Fruit fly (Drosophila melanogaster) whole organism, embryonic: Measurements from ENCODE around the gene CG43059.

ENCODE experiments used
- Aef1 ChIP-seq: fragments of 200-800 bp; sonication (Bioruptor generic); IDR thresholded peaks from 3 replicates; pipeline ENCODE4 v1.3.6; 2022; ENCODE audit warnings: missing biosample characterization, missing genetic modification characterization
- Blimp-1 ChIP-seq: fragments of 200-800 bp; sonication (Bioruptor generic); optimal IDR thresholded peaks from 3 replicates; lab custom pipeline; 2018; ENCODE audit warnings: missing biosample characterization, missing genetic modification characterization, mild to moderate bottlenecking, moderate library complexity, missing genetic modification reagents
- CG11456 ChIP-seq: fragments of 200-800 bp; sonication (Bioruptor generic); IDR thresholded peaks from 3 replicates; pipeline ENCODE4 v1.3.6; 2022; ENCODE audit warnings: missing biosample characterization, missing genetic modification characterization
- CG12155 ChIP-seq: fragments of 200-800 bp; sonication (Bioruptor generic); optimal IDR thresholded peaks from 3 replicates; lab custom pipeline; 2016; ENCODE audit warnings: missing biosample characterization, missing genetic modification characterization
- CG12391 ChIP-seq: fragments of 200-800 bp; sonication (Bioruptor generic); optimal IDR thresholded peaks from 3 replicates; lab custom pipeline; 2018; ENCODE audit warnings: missing biosample characterization, mild to moderate bottlenecking, missing genetic modification characterization, moderate library complexity
- CG13287 ChIP-seq: fragments of 200-800 bp; sonication (Bioruptor generic); IDR thresholded peaks from 2 replicates; pipeline ENCODE4 v1.3.6; 2022; ENCODE audit warnings: missing biosample characterization, missing genetic modification characterization; ENCODE audit not compliant: partially characterized antibody
- CG13424 ChIP-seq: fragments of 200-800 bp; sonication (Bioruptor generic); optimal IDR thresholded peaks from 2 replicates; lab custom pipeline; 2019; ENCODE audit warnings: missing biosample characterization, mild to moderate bottlenecking, missing genetic modification characterization, moderate library complexity
- CG14441 ChIP-seq: fragments of 200-800 bp; sonication (Bioruptor generic); IDR thresholded peaks from 2 replicates; pipeline ENCODE4 v1.3.6; 2022; ENCODE audit warnings: missing biosample characterization, missing genetic modification characterization
- CG1647 ChIP-seq: fragments of 200-800 bp; sonication (Bioruptor generic); optimal IDR thresholded peaks from 3 replicates; lab custom pipeline; 2016; ENCODE audit warnings: missing biosample characterization, missing genetic modification characterization
- CG17568 ChIP-seq: fragments of 200-800 bp; sonication (Bioruptor generic); optimal IDR thresholded peaks from 2 replicates; lab custom pipeline; 2018; ENCODE audit warnings: missing biosample characterization, mild to moderate bottlenecking, missing genetic modification characterization, moderate library complexity
- CG2120 ChIP-seq: fragments of 200-800 bp; sonication (Bioruptor generic); optimal IDR thresholded peaks from 3 replicates; lab custom pipeline; 2016; ENCODE audit warnings: missing biosample characterization, missing genetic modification characterization
- CG30020 ChIP-seq: fragments of 200-800 bp; optimal IDR thresholded peaks from 2 replicates; lab custom pipeline; 2019; ENCODE audit warnings: missing biosample characterization, mild to moderate bottlenecking, missing genetic modification characterization, moderate library complexity
- CG31365 ChIP-seq: fragments of 200-800 bp; sonication (Bioruptor generic); optimal IDR thresholded peaks from 2 replicates; lab custom pipeline; 2018; ENCODE audit warnings: missing biosample characterization, mild to moderate bottlenecking, missing genetic modification characterization
- CG32532 ChIP-seq: fragments of 200-800 bp; sonication (Bioruptor generic); IDR thresholded peaks from 2 replicates; pipeline ENCODE4 v1.3.6; 2022; ENCODE audit warnings: missing biosample characterization, missing genetic modification characterization
- CG3281 ChIP-seq: fragments of 200-800 bp; sonication (Bioruptor generic); optimal IDR thresholded peaks from 3 replicates; lab custom pipeline; 2017; ENCODE audit warnings: missing biosample characterization, mild to moderate bottlenecking, missing genetic modification characterization
- CG7271 ChIP-seq: fragments of 200-800 bp; sonication (Bioruptor generic); optimal IDR thresholded peaks from 2 replicates; lab custom pipeline; 2018; ENCODE audit warnings: missing biosample characterization, mild to moderate bottlenecking, missing genetic modification characterization, moderate library complexity
- CG7786 ChIP-seq: fragments of 200-800 bp; sonication (Bioruptor generic); optimal IDR thresholded peaks from 2 replicates; lab custom pipeline; 2016; ENCODE audit warnings: missing biosample characterization, missing genetic modification characterization
- CG9932 ChIP-seq: fragments of 200-800 bp; sonication (Bioruptor generic); IDR thresholded peaks from 2 replicates; pipeline ENCODE4 v1.3.6; 2022; ENCODE audit warnings: missing biosample characterization, missing genetic modification characterization
- CTCF ChIP-seq: fragments of 200-800 bp; sonication (Bioruptor generic); optimal IDR thresholded peaks from 2 replicates; lab custom pipeline; 2017; ENCODE audit warnings: missing biosample characterization, mild to moderate bottlenecking, missing genetic modification characterization, moderate library complexity
- CrebB ChIP-seq: fragments of 200-800 bp; sonication (Bioruptor generic); optimal IDR thresholded peaks from 3 replicates; lab custom pipeline; 2018; ENCODE audit warnings: missing biosample characterization, mild to moderate bottlenecking, missing genetic modification characterization
- D19A ChIP-seq: fragments of 200-800 bp; optimal IDR thresholded peaks from 3 replicates; lab custom pipeline; 2019; ENCODE audit warnings: missing biosample characterization, mild to moderate bottlenecking, missing genetic modification characterization, moderate library complexity
- D19B ChIP-seq: fragments of 200-800 bp; sonication (Bioruptor generic); optimal IDR thresholded peaks from 2 replicates; lab custom pipeline; 2017; ENCODE audit warnings: missing biosample characterization, mild to moderate bottlenecking, missing genetic modification characterization
- Drgx ChIP-seq: fragments of 200-800 bp; sonication (Bioruptor generic); IDR thresholded peaks from 2 replicates; pipeline ENCODE4 v1.3.6; 2022; ENCODE audit warnings: missing biosample characterization, missing genetic modification characterization
- E2f1 ChIP-seq: fragments of 200-800 bp; sonication (Bioruptor generic); IDR thresholded peaks from 2 replicates; pipeline ENCODE4 v1.3.6; 2022; ENCODE audit warnings: missing biosample characterization, missing genetic modification characterization
- Fer1 ChIP-seq: fragments of 200-800 bp; sonication (Bioruptor generic); optimal IDR thresholded peaks from 2 replicates; lab custom pipeline; 2017; ENCODE audit warnings: missing biosample characterization, mild to moderate bottlenecking, missing genetic modification characterization
- Fer3 ChIP-seq: fragments of 200-800 bp; sonication (Bioruptor generic); optimal IDR thresholded peaks from 2 replicates; lab custom pipeline; 2018; ENCODE audit warnings: missing biosample characterization, mild to moderate bottlenecking, missing genetic modification characterization, moderate library complexity
- GATAe ChIP-seq: fragments of 200-800 bp; sonication (Bioruptor generic); conservative IDR thresholded peaks from 2 replicates; pipeline ENCODE4 v1.3.6; 2022; ENCODE audit warnings: missing biosample characterization, missing genetic modification characterization
- HHEX ChIP-seq: fragments of 200-800 bp; sonication (Bioruptor generic); optimal IDR thresholded peaks from 3 replicates; lab custom pipeline; 2017; ENCODE audit warnings: missing biosample characterization, mild to moderate bottlenecking, missing genetic modification characterization, missing genetic modification reagents
- Hr39 ChIP-seq: fragments of >200 bp; optimal IDR thresholded peaks from 2 replicates; lab custom pipeline; 2017
- Hr78 ChIP-seq, 2 experiments: fragments of 200-800 bp in 1 of 2; fragments of >200 bp in 1 of 2; sonication (Bioruptor generic) in 1 of 2; optimal IDR thresholded peaks; 2 replicates each; lab custom pipeline; 2017 to 2019; ENCODE audit warnings: missing biosample characterization in 2 of 2, missing genetic modification characterization in 2 of 2, mild to moderate bottlenecking in 1 of 2, moderate library complexity in 1 of 2
- Med ChIP-seq: fragments of 200-800 bp; sonication (Bioruptor generic); peaks from one replicate; lab custom pipeline; 2016; ENCODE audit warnings: missing biosample characterization, missing genetic modification characterization, mild to moderate bottlenecking, inconsistent platforms, moderate library complexity
- Meics ChIP-seq: fragments of 200-800 bp; sonication (Bioruptor generic); optimal IDR thresholded peaks from 2 replicates; lab custom pipeline; 2017; ENCODE audit warnings: missing biosample characterization, mild to moderate bottlenecking, missing genetic modification characterization
- Mrtf ChIP-seq: fragments of 200-800 bp; sonication (Bioruptor generic); IDR thresholded peaks from 3 replicates; pipeline ENCODE4 v1.3.6; 2022; ENCODE audit warnings: missing biosample characterization, missing genetic modification characterization
- NFAT ChIP-seq: fragments of 200-800 bp; sonication (Bioruptor generic); IDR thresholded peaks from 2 replicates; pipeline ENCODE4 v1.3.6; 2022; ENCODE audit warnings: missing biosample characterization, missing genetic modification characterization
- NK7.1 ChIP-seq: fragments of 200-800 bp; sonication (Bioruptor generic); optimal IDR thresholded peaks from 3 replicates; lab custom pipeline; 2016; ENCODE audit warnings: missing biosample characterization, missing genetic modification characterization
- PHDP ChIP-seq: fragments of 200-800 bp; sonication (Bioruptor generic); optimal IDR thresholded peaks from 3 replicates; lab custom pipeline; 2018; ENCODE audit warnings: missing biosample characterization, mild to moderate bottlenecking, missing genetic modification characterization, moderate library complexity
- Taf1 ChIP-seq: fragments of 200-800 bp; sonication (Bioruptor generic); IDR thresholded peaks from 2 replicates; pipeline ENCODE4 v1.3.6; 2022; ENCODE audit warnings: missing biosample characterization, missing genetic modification characterization
- Xbp1 ChIP-seq: fragments of 200-800 bp; sonication (Bioruptor generic); optimal IDR thresholded peaks from 3 replicates; lab custom pipeline; 2016; ENCODE audit warnings: missing biosample characterization, mild to moderate bottlenecking, missing genetic modification characterization
- az2 ChIP-seq: fragments of 200-800 bp; sonication (Bioruptor generic); optimal IDR thresholded peaks from 3 replicates; lab custom pipeline; 2016; ENCODE audit warnings: missing biosample characterization, missing genetic modification characterization
- bsh ChIP-seq, 2 experiments: fragments of 200-800 bp; sonication (Bioruptor generic); optimal IDR thresholded peaks; 2 replicates each; lab custom pipeline; 2017 to 2018; ENCODE audit warnings: mild to moderate bottlenecking in 2 of 2, missing biosample characterization in 2 of 2, missing genetic modification characterization in 2 of 2, moderate library complexity in 1 of 2
- dm ChIP-seq: fragments of 200-800 bp; sonication (Bioruptor generic); optimal IDR thresholded peaks from 3 replicates; lab custom pipeline; 2016; ENCODE audit warnings: missing biosample characterization, missing genetic modification characterization
- dmrt99B ChIP-seq: fragments of 200-800 bp; sonication (Bioruptor generic); optimal IDR thresholded peaks from 2 replicates; lab custom pipeline; 2018; ENCODE audit warnings: missing biosample characterization, mild to moderate bottlenecking, missing genetic modification characterization, moderate library complexity
- esg ChIP-seq: fragments of 200-800 bp; sonication (Bioruptor generic); conservative IDR thresholded peaks from 2 replicates; pipeline ENCODE4 v1.3.6; 2022; ENCODE audit warnings: missing biosample characterization, missing genetic modification characterization
- inv ChIP-seq: fragments of 200-800 bp; sonication (Bioruptor generic); IDR thresholded peaks from 2 replicates; pipeline ENCODE4 v1.3.6; 2022; ENCODE audit warnings: missing biosample characterization, missing genetic modification characterization; ENCODE audit not compliant: partially characterized antibody
- lilli ChIP-seq: fragments of 200-800 bp; sonication (Bioruptor generic); optimal IDR thresholded peaks from 3 replicates; lab custom pipeline; 2016; ENCODE audit warnings: missing biosample characterization, missing genetic modification characterization
- mam ChIP-seq: fragments of 200-800 bp; sonication (Bioruptor generic); optimal IDR thresholded peaks from 3 replicates; lab custom pipeline; 2016; ENCODE audit warnings: missing biosample characterization, missing genetic modification characterization
- otp ChIP-seq: fragments of 200-800 bp; sonication (Bioruptor generic); IDR thresholded peaks from 3 replicates; pipeline ENCODE4, ENCODE4 v1.3.6; 2022; ENCODE audit warnings: missing biosample characterization, missing genetic modification characterization
- ranshi ChIP-seq: fragments of 200-800 bp; sonication (Bioruptor generic); IDR thresholded peaks from 2 replicates; pipeline ENCODE4 v1.3.6; 2022; ENCODE audit warnings: missing biosample characterization, missing genetic modification characterization
- row ChIP-seq: fragments of 200-800 bp; sonication (Bioruptor generic); IDR thresholded peaks from 3 replicates; pipeline ENCODE4 v1.3.6; 2022; ENCODE audit warnings: missing biosample characterization, missing genetic modification characterization
- slbo ChIP-seq: fragments of 200-800 bp; sonication (Bioruptor generic); IDR thresholded peaks from 2 replicates; pipeline ENCODE4 v1.3.6; 2022; ENCODE audit warnings: missing biosample characterization, missing genetic modification characterization
- stwl ChIP-seq: fragments of 200-800 bp; sonication (Bioruptor generic); optimal IDR thresholded peaks from 3 replicates; lab custom pipeline; 2018; ENCODE audit warnings: missing biosample characterization, mild to moderate bottlenecking, missing genetic modification characterization, moderate library complexity
- ttk ChIP-seq: fragments of 200-800 bp; sonication (Bioruptor generic); IDR thresholded peaks from 2 replicates; pipeline ENCODE4 v2.1.2; 2022; ENCODE audit warnings: missing biosample characterization, missing genetic modification characterization
- zfh2 ChIP-seq: fragments of 200-800 bp; sonication (Bioruptor generic); optimal IDR thresholded peaks from 2 replicates; lab custom pipeline; 2016; ENCODE audit warnings: missing biosample characterization, missing genetic modification characterization

CG43059 gene

dm6 chr3L:8314788-8315140 lies 4.0 kb downstream of the CG43059 start (continued):
- 0 out of 3 replicates have a peak, but pooled peaks have one; percentile 22 for TF ChIP-seq otp (GFP tag; lab: Robert Waterston, UW)
- no peak for TF ChIP-seq CG13287
- TF ChIP-seq Meics (GFP tag; lab: Kevin White, UChicago): peak; percentile 51
- peak; percentile 68 for TF ChIP-seq row (GFP tag; lab: Robert Waterston, UW)
- no peak for TF ChIP-seq zfh2 (GFP tag; lab: Kevin White, UChicago)
- TF ChIP-seq NK7.1 (GFP tag; lab: Kevin White, UChicago): no peak
- TF ChIP-seq Taf1 (GFP tag; lab: Robert Waterston, UW): peak; percentile 47; the same call in 1 of the 2 replicates
- TF ChIP-seq az2: peak; percentile 16
- TF ChIP-seq lilli (GFP tag; lab: Kevin White, UChicago): peak; percentile 53
- no peak for TF ChIP-seq CG30020 (tag; lab: Kevin White, UChicago)
- TF ChIP-seq CG2120 (GFP tag; lab: Kevin White, UChicago): peak; percentile 53
- no peak for TF ChIP-seq Hr78 (GFP tag; optimal IDR thresholded peaks at IDR 0.05; lab: Kevin White, UChicago)
- no peak for TF ChIP-seq dmrt99B (tag; lab: Kevin White, UChicago)
- peak; percentile 45 for TF ChIP-seq dm (GFP tag; lab: Kevin White, UChicago)
- peak; percentile 47 for TF ChIP-seq Xbp1 (GFP tag; lab: Kevin White, UChicago)
- TF ChIP-seq CTCF (GFP tag; lab: Kevin White, UChicago): no peak
- peak; percentile 56; the same call in 1 of the 2 replicates for TF ChIP-seq CG14441
- TF ChIP-seq CG9932: peak; percentile 56
- peak; percentile 46 for TF ChIP-seq Fer1 (GFP tag; lab: Kevin White, UChicago)
- TF ChIP-seq Fer3 (tag; lab: Kevin White, UChicago): peak; percentile 21
- peak; percentile 53 for TF ChIP-seq CG32532 (GFP tag; lab: Robert Waterston, UW)
- TF ChIP-seq NFAT (GFP tag; lab: Robert Waterston, UW): peak; percentile 69
- TF ChIP-seq Drgx: peak; percentile 27; the same call in 1 of the 2 replicates
- 0 out of 2 replicates have a peak, but pooled peaks have one; percentile 36 for TF ChIP-seq ranshi (GFP tag; lab: Robert Waterston, UW)
- TF ChIP-seq bsh (GFP tag; optimal IDR thresholded peaks at IDR 0.05; lab: Kevin White, UChicago): peak in 1 of 2 experiments; percentile 16
- no peak for TF ChIP-seq GATAe (GFP tag; lab: Robert Waterston, UW)
- peak; percentile 11 for TF ChIP-seq CrebB (tag; lab: Kevin White, UChicago)
- peak; percentile 2 for TF ChIP-seq CG12155 (GFP tag; lab: Kevin White, UChicago)
- TF ChIP-seq CG7271 (tag; lab: Kevin White, UChicago): no peak
- TF ChIP-seq CG3281 (GFP tag; lab: Kevin White, UChicago): peak; percentile 34
- peak; percentile 4 for TF ChIP-seq HHEX (GFP tag; lab: Kevin White, UChicago)
- peak; percentile 85 for TF ChIP-seq Med (GFP tag; lab: Kevin White, UChicago)
- TF ChIP-seq CG1647 (GFP tag; lab: Kevin White, UChicago): no peak
- no peak for TF ChIP-seq CG12391 (tag; lab: Kevin White, UChicago)
- TF ChIP-seq CG31365 (tag; lab: Kevin White, UChicago): no peak
- peak; percentile 99 for TF ChIP-seq CG17568
- TF ChIP-seq D19B (GFP tag; lab: Kevin White, UChicago): peak; percentile 96
- TF ChIP-seq CG13424 (tag; lab: Kevin White, UChicago): peak; percentile 17
- peak; percentile 57 for TF ChIP-seq slbo (GFP tag; lab: Robert Waterston, UW)
- no peak for TF ChIP-seq stwl (tag; lab: Kevin White, UChicago)

dm6 chr3L:8312290-8312689 lies 6.5 kb downstream of the CG43059 start:
- TF ChIP-seq D19A (tag; lab: Kevin White, UChicago): no peak
- no peak for TF ChIP-seq PHDP (tag; lab: Kevin White, UChicago)
- peak; percentile 19 for TF ChIP-seq Hr39 (lab: Kevin White, UChicago)
- no peak for TF ChIP-seq mam (GFP tag; lab: Kevin White, UChicago)
- no peak for TF ChIP-seq CG7786 (GFP tag; lab: Kevin White, UChicago)
- TF ChIP-seq CG9932: peak; percentile 10; the same call in 1 of the 2 replicates
- 0 out of 3 replicates have a peak, but pooled peaks have one; percentile 46 for TF ChIP-seq CG11456 (GFP tag; lab: Robert Waterston, UW)
- TF ChIP-seq Aef1 (GFP tag; lab: Robert Waterston, UW): no peak
- no peak for TF ChIP-seq inv (GFP tag; lab: Robert Waterston, UW)
- TF ChIP-seq E2f1 (GFP tag; lab: Robert Waterston, UW): no peak
- TF ChIP-seq esg: no peak
- TF ChIP-seq Blimp-1 (GFP tag; lab: Kevin White, UChicago): no peak
- TF ChIP-seq ttk (GFP tag; lab: Robert Waterston, UW): no peak
- TF ChIP-seq Mrtf (GFP tag; lab: Robert Waterston, UW): no peak
